Worm (Caenorhabditis elegans) whole organism, L3 larva: ENCODE data around the gene W09D10.4.
"Not testable (repeated sequence)": the region's sequence is repeated elsewhere in the genome, so short reads cannot be mapped to it uniquely, and the experiment has no call there.

Experiments
- ZK546.5 ChIP-seq: sonication (generic microtip); optimal IDR thresholded peaks from 2 replicates; lab custom pipeline; 2017; ENCODE audit warnings: missing biosample characterization, missing genetic modification characterization
- ceh-28 ChIP-seq: fragments of 150-350 bp; optimal IDR thresholded peaks from 2 replicates; lab custom pipeline; 2014; ENCODE audit warnings: missing biosample characterization, missing genetic modification reagents, missing genetic modification characterization
- ceh-82 ChIP-seq: fragments of 150-350 bp; optimal IDR thresholded peaks from 2 replicates; lab custom pipeline; 2014; ENCODE audit warnings: missing biosample characterization, missing genetic modification characterization
- ceh-9 ChIP-seq: sonication (generic microtip); optimal IDR thresholded peaks from 2 replicates; lab custom pipeline; 2018; ENCODE audit warnings: missing biosample characterization, missing genetic modification characterization
- daf-12 ChIP-seq: fragments of 150-350 bp; optimal IDR thresholded peaks from 2 replicates; lab custom pipeline; 2014; ENCODE audit warnings: missing biosample characterization, missing genetic modification reagents, missing genetic modification characterization
- elt-2 ChIP-seq: sonication (generic microtip); optimal IDR thresholded peaks from 2 replicates; lab custom pipeline; 2016; ENCODE audit warnings: missing genetic modification reagents, mild to moderate bottlenecking, missing genetic modification characterization, missing compliant biosample characterization
- fkh-10 ChIP-seq: sonication (generic microtip); optimal IDR thresholded peaks from 2 replicates; lab custom pipeline; 2017; ENCODE audit warnings: missing biosample characterization, missing genetic modification reagents, missing genetic modification characterization
- mdl-1 ChIP-seq: fragments of 150-350 bp; optimal IDR thresholded peaks from 2 replicates; lab custom pipeline; 2014; ENCODE audit warnings: missing biosample characterization, missing genetic modification characterization
- nhr-12 ChIP-seq: fragments of 150-350 bp; optimal IDR thresholded peaks from 2 replicates; lab custom pipeline; 2014; ENCODE audit warnings: missing biosample characterization, missing genetic modification characterization
- pha-4 ChIP-seq: fragments of 150-350 bp; optimal IDR thresholded peaks from 2 replicates; lab custom pipeline; 2014; ENCODE audit warnings: missing biosample characterization, missing genetic modification reagents, missing genetic modification characterization
- sea-2 ChIP-seq: fragments of 150-350 bp; sonication (generic microtip); optimal IDR thresholded peaks from 4 replicates; lab custom pipeline; 2014; ENCODE audit warnings: missing biosample characterization, missing genetic modification reagents, missing genetic modification characterization
- snpc-4 ChIP-seq: fragments of 150-350 bp; optimal IDR thresholded peaks from 2 replicates; lab custom pipeline; 2014; ENCODE audit warnings: missing biosample characterization, missing genetic modification characterization
- unc-39 ChIP-seq: sonication (generic microtip); optimal IDR thresholded peaks from 4 replicates; lab custom pipeline; 2017; ENCODE audit warnings: missing biosample characterization, missing genetic modification characterization

- not testable (repeated sequence) for TF ChIP-seq daf-12 (tag; lab: Kevin White, UChicago); ceh-82 (tag; lab: Kevin White, UChicago); sea-2 (GFP tag; lab: Kevin White, UChicago); ZK546.5 (tag; lab: Kevin White, UChicago); snpc-4 (tag; lab: Kevin White, UChicago); mdl-1 (tag; lab: Kevin White, UChicago); fkh-10 (GFP tag; lab: Kevin White, UChicago); unc-39; ceh-9; nhr-12 (tag; lab: Kevin White, UChicago); pha-4; ceh-28 (tag; lab: Kevin White, UChicago)
- TF ChIP-seq elt-2 (tag; lab: Kevin White, UChicago): peak; percentile 1
Observed at ce11 chrIII:10750043-10750442, 34.1 kb upstream of the W09D10.4 start, which contains the start of gene enu-3.6.
